Worm (Caenorhabditis elegans) whole organism, early embryonic: ENCODE measurements around the gene Y56A3A.16.

Experiments
- B0310.2 ChIP-seq: sonication (generic microtip); optimal IDR thresholded peaks from 2 replicates; lab custom pipeline; 2016; ENCODE audit warnings: mild to moderate bottlenecking, missing genetic modification characterization, missing compliant biosample characterization
- F13C5.2 ChIP-seq: sonication (generic microtip); optimal IDR thresholded peaks from 2 replicates; lab custom pipeline; 2017; ENCODE audit warnings: mild to moderate bottlenecking, missing genetic modification characterization, inconsistent platforms, missing compliant biosample characterization
- aly-1 ChIP-seq: sonication (generic microtip); optimal IDR thresholded peaks from 2 replicates; lab custom pipeline; 2016; ENCODE audit warnings: missing genetic modification characterization, missing compliant biosample characterization
- ama-1 ChIP-seq: fragments of 150-350 bp; optimal IDR thresholded peaks from 2 replicates; lab custom pipeline; 2014
- ceh-13 ChIP-seq: fragments of 200-800 bp; sonication (Bioruptor generic); optimal IDR thresholded peaks from 2 replicates; lab custom pipeline; 2018; ENCODE audit warnings: mild to moderate bottlenecking, missing genetic modification characterization, missing compliant biosample characterization
- ceh-36 ChIP-seq: sonication (generic microtip); optimal IDR thresholded peaks from 2 replicates; lab custom pipeline; 2016; ENCODE audit warnings: missing genetic modification characterization, inconsistent platforms, missing compliant biosample characterization
- ets-7 ChIP-seq: sonication (generic microtip); optimal IDR thresholded peaks from 2 replicates; lab custom pipeline; 2016; ENCODE audit warnings: missing genotype, missing genetic modification characterization, missing compliant biosample characterization
- flt-1 ChIP-seq: fragments of 200-800 bp; sonication (Bioruptor generic); IDR thresholded peaks from 2 replicates; pipeline ENCODE4 v1.3.6; 2022; ENCODE audit warnings: missing genetic modification characterization, missing compliant biosample characterization
- hmbx-1 ChIP-seq: sonication (generic microtip); optimal IDR thresholded peaks from 2 replicates; lab custom pipeline; 2016; ENCODE audit warnings: mild to moderate bottlenecking, missing genetic modification characterization, missing compliant biosample characterization
- hmg-4 ChIP-seq: fragments of 200-800 bp; sonication (Bioruptor generic); optimal IDR thresholded peaks from 2 replicates; lab custom pipeline; 2018; ENCODE audit warnings: mild to moderate bottlenecking, missing genetic modification characterization, missing compliant biosample characterization
- hnd-1 ChIP-seq: sonication (generic microtip); optimal IDR thresholded peaks from 2 replicates; lab custom pipeline; 2016; ENCODE audit warnings: missing genetic modification characterization, missing compliant biosample characterization
- pes-1 ChIP-seq: fragments of 200-800 bp; sonication (Bioruptor generic); IDR thresholded peaks from 2 replicates; pipeline ENCODE4 v1.3.6; 2022; ENCODE audit warnings: missing genetic modification reagents, missing genetic modification characterization, missing compliant biosample characterization
- scrt-1 ChIP-seq: fragments of 200-800 bp; sonication (Bioruptor generic); IDR thresholded peaks from 2 replicates; pipeline ENCODE4 v1.3.6; 2022; ENCODE audit warnings: missing genetic modification characterization, missing compliant biosample characterization
- sea-1 ChIP-seq: fragments of 200-800 bp; sonication (Bioruptor generic); conservative IDR thresholded peaks from 2 replicates; pipeline ENCODE4 v1.3.6; 2022; ENCODE audit warnings: missing genetic modification characterization, missing compliant biosample characterization
- tbx-11 ChIP-seq: fragments of 200-800 bp; sonication (Bioruptor generic); IDR thresholded peaks from 2 replicates; pipeline ENCODE4 v1.3.6; 2022; ENCODE audit warnings: missing genetic modification characterization, missing compliant biosample characterization
- tbx-37 ChIP-seq: fragments of 200-800 bp; sonication (Bioruptor generic); conservative IDR thresholded peaks from 2 replicates; pipeline ENCODE4 v1.3.6; 2022; ENCODE audit warnings: missing genetic modification reagents, missing genetic modification characterization, missing compliant biosample characterization
- tra-4 ChIP-seq: sonication (generic microtip); optimal IDR thresholded peaks from 2 replicates; lab custom pipeline; 2017; ENCODE audit warnings: missing genetic modification characterization, missing compliant biosample characterization

Gene Y56A3A.16

DNA sequence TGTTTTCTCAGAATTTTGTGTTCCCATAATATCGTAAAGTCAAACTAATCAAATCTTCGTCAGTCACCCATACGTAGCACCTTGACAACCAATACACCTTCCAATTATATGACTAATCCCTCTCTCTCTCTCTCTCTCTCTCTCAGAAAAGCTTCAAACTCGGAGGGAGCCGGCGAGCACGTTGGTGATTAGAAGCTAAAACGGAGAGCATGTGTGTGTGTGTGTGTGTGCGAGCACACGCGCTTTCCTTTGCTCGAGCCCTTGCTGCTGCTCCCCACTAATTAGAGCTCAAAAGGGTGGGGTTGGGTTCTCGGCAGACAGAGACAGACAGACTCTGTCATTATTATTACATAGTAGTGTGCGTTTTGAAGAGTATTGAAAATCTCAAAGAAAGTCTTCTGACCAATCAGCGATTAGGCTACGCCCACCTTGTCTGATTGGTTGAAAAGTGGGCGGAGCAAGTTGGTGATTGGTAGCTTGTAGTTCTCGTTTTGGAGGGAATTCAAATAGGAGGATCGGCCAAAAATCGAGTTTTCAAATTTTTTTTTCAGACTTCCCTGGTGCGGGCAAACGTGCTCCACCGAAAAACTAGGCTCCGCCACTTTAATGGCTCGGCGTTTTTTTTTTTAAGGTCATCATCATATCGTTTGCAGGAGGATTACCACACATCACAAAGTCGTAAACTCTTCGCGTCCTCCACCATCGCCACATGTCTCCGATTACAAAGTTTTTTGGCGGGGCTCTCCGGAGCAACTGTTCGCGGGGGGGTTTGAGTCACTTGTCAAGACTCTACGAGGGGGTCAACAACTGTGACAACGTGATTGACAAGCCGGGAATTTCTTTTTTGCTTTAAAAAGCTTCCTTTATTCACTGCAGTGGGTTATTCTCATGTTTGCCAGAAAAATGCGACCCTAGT, 21.2 kb upstream of the Y56A3A.16 start:
- no peak for TF ChIP-seq ets-7 (tag; lab: Kevin White, UChicago)
- TF ChIP-seq flt-1 (GFP tag; lab: Robert Waterston, UW): no peak
- peak; percentile 12 for TF ChIP-seq aly-1
- no peak for TF ChIP-seq tbx-37 (GFP tag; lab: Robert Waterston, UW)

DNA sequence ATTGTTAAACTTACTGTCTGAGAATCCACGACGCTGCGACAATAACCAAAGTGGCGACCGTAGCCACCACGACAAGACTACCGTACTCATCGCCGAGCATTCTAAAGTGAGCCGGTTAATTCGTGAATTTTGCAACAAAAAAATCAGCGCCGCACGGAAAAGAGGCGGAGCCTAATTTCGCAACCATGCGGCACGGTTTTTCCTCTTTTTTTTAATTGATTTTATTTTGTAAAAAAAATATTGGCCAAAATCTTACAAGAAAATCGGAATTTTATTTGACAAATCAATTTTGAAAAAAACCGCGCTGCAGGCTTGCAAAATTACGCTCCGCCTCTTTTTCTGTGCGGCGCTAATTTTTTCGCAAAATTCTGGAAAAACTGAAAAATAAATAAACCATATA, 19.4 kb upstream of the Y56A3A.16 start, which contains the start of gene dolk-1:
dolk-1 (minus strand) TSS at position 101 of the 400 bp plus-strand sequence.
- TF ChIP-seq hmg-4 (GFP tag; lab: Kevin White, UChicago) (no peak), aly-1 (no peak), scrt-1 (GFP tag; lab: Robert Waterston, UW) (no peak), ets-7 (tag; lab: Kevin White, UChicago) (no peak), hmbx-1 (tag; lab: Kevin White, UChicago) (no peak), B0310.2 (no peak), tbx-37 (GFP tag; lab: Robert Waterston, UW) (no peak), ceh-36 (no peak), pes-1 (GFP tag; lab: Robert Waterston, UW) (no peak), F13C5.2 (tag; lab: Kevin White, UChicago) (no peak), tra-4 (tag; lab: Kevin White, UChicago) (no peak)

ce11 chrIII:11931960-11932359, 17.8 kb upstream of the Y56A3A.16 start:
- TF ChIP-seq tbx-37 (GFP tag; lab: Robert Waterston, UW) (peak; percentile 18; the same call in 1 of the 2 replicates), tbx-11 (GFP tag; lab: Robert Waterston, UW) (no peak; the same call in 1 of the 2 replicates), sea-1 (GFP tag; lab: Robert Waterston, UW) (peak; percentile 48; the same call in 1 of the 2 replicates)

ce11 chrIII:11930899-11931298, 16.8 kb upstream of the Y56A3A.16 start:
- TF ChIP-seq F13C5.2 (tag; lab: Kevin White, UChicago): no peak
- no peak for TF ChIP-seq ama-1
- no peak for TF ChIP-seq pes-1 (GFP tag; lab: Robert Waterston, UW)
- TF ChIP-seq flt-1 (GFP tag; lab: Robert Waterston, UW): no peak
- no peak for TF ChIP-seq hmg-4 (GFP tag; lab: Kevin White, UChicago)
- TF ChIP-seq hnd-1 (tag; lab: Kevin White, UChicago): no peak
- TF ChIP-seq sea-1 (GFP tag; lab: Robert Waterston, UW): no peak
- TF ChIP-seq ceh-13 (GFP tag; lab: Kevin White, UChicago): no peak
- TF ChIP-seq B0310.2: no peak
- TF ChIP-seq tbx-11 (GFP tag; lab: Robert Waterston, UW): no peak
- TF ChIP-seq tra-4 (tag; lab: Kevin White, UChicago): no peak
- no peak for TF ChIP-seq hmbx-1 (tag; lab: Kevin White, UChicago)

- no peak for TF ChIP-seq aly-1
- TF ChIP-seq tbx-11 (GFP tag; lab: Robert Waterston, UW): no peak
- no peak for TF ChIP-seq tra-4 (tag; lab: Kevin White, UChicago)
- no peak for TF ChIP-seq ets-7 (tag; lab: Kevin White, UChicago)
- no peak for TF ChIP-seq ceh-13 (GFP tag; lab: Kevin White, UChicago)
- no peak for TF ChIP-seq hmg-4 (GFP tag; lab: Kevin White, UChicago)
- no peak for TF ChIP-seq B0310.2
- no peak for TF ChIP-seq ceh-36
- TF ChIP-seq tbx-37 (GFP tag; lab: Robert Waterston, UW): no peak
Observed at ce11 chrIII:11923586-11923985, 9.5 kb upstream of the Y56A3A.16 start, which contains the start of gene nft-1. Gene nft-1 (plus strand): TSS chrIII:11923886.

- TF ChIP-seq B0310.2: peak; percentile 33
- TF ChIP-seq ama-1: peak; percentile 85
- peak; percentile 15 for TF ChIP-seq hmg-4 (GFP tag; lab: Kevin White, UChicago)
- no peak for TF ChIP-seq aly-1
Observed at ce11 chrIII:11921658-11922098, 7.6 kb upstream of the Y56A3A.16 start, which contains the start of gene Y56A3A.22. Gene Y56A3A.22 (plus strand): TSS chrIII:11921692.

DNA sequence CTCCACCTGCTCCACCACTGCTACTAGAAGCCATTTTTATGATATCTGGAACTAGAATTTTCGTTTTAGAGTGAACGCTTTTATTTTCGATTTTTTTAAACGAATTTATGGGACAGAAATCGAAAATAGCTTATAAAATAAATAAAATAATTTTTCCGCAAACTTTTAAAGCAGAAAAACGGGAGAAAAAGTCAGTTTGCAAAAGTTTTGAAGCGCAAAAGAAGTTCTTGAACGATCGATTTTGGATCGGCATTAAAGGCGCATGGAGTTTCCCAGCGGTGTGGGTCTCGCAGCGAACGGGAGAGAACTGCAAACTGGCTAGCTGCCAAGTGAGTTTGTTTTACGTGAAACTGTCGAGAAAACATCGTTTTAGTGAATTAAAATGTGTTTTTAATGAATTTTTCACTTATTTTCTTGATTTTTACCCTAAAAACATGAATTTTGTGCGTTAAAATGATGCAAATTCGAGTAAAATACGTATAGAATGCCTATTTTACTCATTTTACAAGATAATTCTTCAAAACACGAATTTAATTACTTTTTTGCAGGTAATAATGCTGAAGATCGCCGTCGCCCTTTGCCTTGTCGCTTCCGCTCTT, 6.2 kb upstream of the Y56A3A.16 start, which contains the start of the genes ccf-1 and trap-4:
ccf-1 (minus strand) TSS at position 51 of the 599 bp plus-strand sequence.
trap-4 (plus strand) TSS at position 549 of the 599 bp plus-strand sequence.
- no peak for TF ChIP-seq F13C5.2 (tag; lab: Kevin White, UChicago)
- TF ChIP-seq hmg-4 (GFP tag; lab: Kevin White, UChicago): no peak
- TF ChIP-seq ceh-36: no peak
- TF ChIP-seq hnd-1 (tag; lab: Kevin White, UChicago): no peak

ce11 chrIII:11918247-11918769, 4.2 kb upstream of the Y56A3A.16 start, which contains the start of gene znf-593:
Gene znf-593 (minus strand): TSS chrIII:11918719.
- TF ChIP-seq aly-1 (no peak), sea-1 (GFP tag; lab: Robert Waterston, UW) (0 out of 2 replicates have a peak, but pooled peaks have one; percentile 24), ama-1 (peak; percentile 81), pes-1 (GFP tag; lab: Robert Waterston, UW) (no peak), flt-1 (GFP tag; lab: Robert Waterston, UW) (0 out of 2 replicates have a peak, but pooled peaks have one; percentile 7), F13C5.2 (tag; lab: Kevin White, UChicago) (no peak), tra-4 (tag; lab: Kevin White, UChicago) (no peak)
